Worm (Caenorhabditis elegans) whole organism, dauer: Measurements from ENCODE around the gene K09C6.2.

Experiments
- unc-62 ChIP-seq: sonication (generic microtip); optimal IDR thresholded peaks from 2 replicates; lab custom pipeline; 2017; ENCODE audit warnings: missing biosample characterization, missing genetic modification reagents, missing genetic modification characterization

Gene K09C6.2

ce11 chrV:910588-910987, 53.9 kb downstream of the K09C6.2 start:
- TF ChIP-seq unc-62: no peak

DNA sequence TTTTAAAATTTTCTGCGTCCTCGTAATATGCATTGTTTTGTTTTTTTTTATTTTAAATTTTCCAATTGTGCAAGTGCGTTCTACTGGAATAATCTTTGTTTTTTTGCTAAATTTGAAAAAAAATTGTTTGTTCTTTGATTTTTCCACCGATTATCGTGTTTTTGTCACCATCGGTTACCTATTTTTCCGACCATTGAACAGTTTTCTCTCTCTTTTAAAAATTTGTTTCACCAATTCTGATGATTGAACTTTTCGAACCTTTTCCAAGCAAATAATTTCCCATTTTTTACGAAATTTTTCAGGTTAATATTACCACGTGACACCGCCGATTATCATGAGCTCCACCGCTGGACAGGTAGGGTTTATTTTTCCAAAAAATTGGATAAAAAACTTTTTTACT, 54.8 kb downstream of the K09C6.2 start, which contains the start of gene adh-5:
Gene adh-5, plus strand, starts transcription at position 301 of the 400 bp plus-strand sequence.
- TF ChIP-seq unc-62: no peak
